Fruit fly (Drosophila melanogaster) whole organism, embryonic: ENCODE measurements around the gene CG11790.

Experiments used
- Abd-B ChIP-seq: fragments of 200-800 bp; sonication (Bioruptor generic); optimal IDR thresholded peaks from 2 replicates; lab custom pipeline; 2018; ENCODE audit warnings: missing biosample characterization, mild to moderate bottlenecking, missing genetic modification characterization, moderate library complexity
- Adf1 ChIP-seq: fragments of 200-800 bp; sonication (Bioruptor generic); IDR thresholded peaks from 2 replicates; pipeline ENCODE4 v1.3.6; 2022; ENCODE audit warnings: missing biosample characterization, missing genetic modification characterization
- Bdp1 ChIP-seq: fragments of 200-800 bp; sonication (Bioruptor generic); optimal IDR thresholded peaks from 3 replicates; lab custom pipeline; 2016; ENCODE audit warnings: missing biosample characterization, missing genetic modification characterization
- BtbVII ChIP-seq: fragments of 200-800 bp; sonication (Bioruptor generic); optimal IDR thresholded peaks from 3 replicates; lab custom pipeline; 2017; ENCODE audit warnings: missing biosample characterization, mild to moderate bottlenecking, missing genetic modification characterization
- CG10274 ChIP-seq: fragments of 200-800 bp; sonication (Bioruptor generic); optimal IDR thresholded peaks from 3 replicates; lab custom pipeline; 2017; ENCODE audit warnings: missing biosample characterization, mild to moderate bottlenecking, missing genetic modification characterization
- CG10979 ChIP-seq: fragments of 200-800 bp; sonication (Bioruptor generic); optimal IDR thresholded peaks from 2 replicates; lab custom pipeline; 2018; ENCODE audit warnings: missing biosample characterization, mild to moderate bottlenecking, missing genetic modification characterization, moderate library complexity
- CG11723 ChIP-seq: fragments of 200-800 bp; sonication (Bioruptor generic); optimal IDR thresholded peaks from 2 replicates; lab custom pipeline; 2017; ENCODE audit warnings: missing biosample characterization, mild to moderate bottlenecking, missing genetic modification characterization
- CG13424 ChIP-seq: fragments of 200-800 bp; sonication (Bioruptor generic); optimal IDR thresholded peaks from 2 replicates; lab custom pipeline; 2019; ENCODE audit warnings: missing biosample characterization, mild to moderate bottlenecking, missing genetic modification characterization, moderate library complexity
- CG15696 ChIP-seq: fragments of 200-800 bp; sonication (Bioruptor generic); optimal IDR thresholded peaks from 2 replicates; lab custom pipeline; 2019; ENCODE audit warnings: missing biosample characterization, mild to moderate bottlenecking, missing genetic modification characterization, moderate library complexity
- CG17359 ChIP-seq: fragments of 200-800 bp; sonication (Bioruptor generic); optimal IDR thresholded peaks from 3 replicates; lab custom pipeline; 2018; ENCODE audit warnings: missing biosample characterization, mild to moderate bottlenecking, missing genetic modification characterization, moderate library complexity
- CG17385 ChIP-seq: fragments of 200-800 bp; sonication (Bioruptor generic); optimal IDR thresholded peaks from 3 replicates; lab custom pipeline; 2018; ENCODE audit warnings: missing biosample characterization, mild to moderate bottlenecking, missing genetic modification characterization
- CG2678 ChIP-seq: fragments of 200-800 bp; sonication (Bioruptor generic); optimal IDR thresholded peaks from 3 replicates; lab custom pipeline; 2019; ENCODE audit warnings: missing biosample characterization, mild to moderate bottlenecking, missing genetic modification characterization, moderate library complexity
- CG2889 ChIP-seq: fragments of 200-800 bp; sonication (Bioruptor generic); IDR thresholded peaks from 3 replicates; pipeline ENCODE4 v1.3.6; 2022; ENCODE audit warnings: missing biosample characterization, missing genetic modification characterization
- CG30020 ChIP-seq: fragments of 200-800 bp; optimal IDR thresholded peaks from 2 replicates; lab custom pipeline; 2019; ENCODE audit warnings: missing biosample characterization, mild to moderate bottlenecking, missing genetic modification characterization, moderate library complexity
- CG6854 ChIP-seq: fragments of 200-800 bp; sonication (Bioruptor generic); optimal IDR thresholded peaks from 3 replicates; lab custom pipeline; 2017; ENCODE audit warnings: missing biosample characterization, mild to moderate bottlenecking, missing genetic modification characterization
- CG8765 ChIP-seq: fragments of 200-800 bp; sonication (Bioruptor generic); IDR thresholded peaks from 2 replicates; pipeline ENCODE4 v1.3.6; 2022; ENCODE audit warnings: missing biosample characterization, missing genetic modification characterization
- CG9215 ChIP-seq: fragments of 200-800 bp; sonication (Bioruptor generic); IDR thresholded peaks from 2 replicates; pipeline ENCODE4 v1.3.6; 2022; ENCODE audit warnings: missing biosample characterization, missing genetic modification characterization
- CG9817 ChIP-seq: fragments of 200-800 bp; sonication (Bioruptor generic); optimal IDR thresholded peaks from 2 replicates; lab custom pipeline; 2018; ENCODE audit warnings: missing biosample characterization, mild to moderate bottlenecking, missing genetic modification characterization, moderate library complexity
- D19A ChIP-seq: fragments of 200-800 bp; optimal IDR thresholded peaks from 3 replicates; lab custom pipeline; 2019; ENCODE audit warnings: missing biosample characterization, mild to moderate bottlenecking, missing genetic modification characterization, moderate library complexity
- Dfd ChIP-seq, 2 experiments: fragments of >200 bp; optimal IDR thresholded peaks; 2 replicates each; lab custom pipeline; 2017; ENCODE audit warnings: missing biosample characterization in 2 of 2, missing genetic modification characterization in 2 of 2
- Dip2 ChIP-seq: fragments of 200-800 bp; sonication (Bioruptor generic); IDR thresholded peaks from 2 replicates; pipeline ENCODE4 v1.3.6; 2022; ENCODE audit warnings: missing biosample characterization, missing genetic modification characterization
- Jarid2 ChIP-seq: fragments of 200-800 bp; sonication (Bioruptor generic); optimal IDR thresholded peaks from 3 replicates; lab custom pipeline; 2017; ENCODE audit warnings: mild to moderate bottlenecking, missing biosample characterization, missing genetic modification reagents, missing genetic modification characterization
- NFAT ChIP-seq: fragments of 200-800 bp; sonication (Bioruptor generic); IDR thresholded peaks from 2 replicates; pipeline ENCODE4 v1.3.6; 2022; ENCODE audit warnings: missing biosample characterization, missing genetic modification characterization
- TFAM ChIP-seq: fragments of 200-800 bp; sonication (Bioruptor generic); optimal IDR thresholded peaks from 2 replicates; lab custom pipeline; 2017; ENCODE audit warnings: missing biosample characterization, missing genetic modification characterization, inconsistent platforms
- abd-A ChIP-seq: fragments of 200-800 bp; sonication (Bioruptor generic); optimal IDR thresholded peaks from 3 replicates; lab custom pipeline; 2019; ENCODE audit warnings: missing biosample characterization, mild to moderate bottlenecking, missing genetic modification characterization, moderate library complexity
- amos ChIP-seq: fragments of 200-800 bp; sonication (Bioruptor generic); IDR thresholded peaks from 2 replicates; pipeline ENCODE4 v1.3.6; 2022; ENCODE audit warnings: missing biosample characterization, missing genetic modification characterization; ENCODE audit not compliant: partially characterized antibody
- br ChIP-seq: fragments of >200 bp; optimal IDR thresholded peaks from 2 replicates; lab custom pipeline; 2017
- ci ChIP-seq: fragments of 200-800 bp; sonication (Bioruptor generic); IDR thresholded peaks from 3 replicates; pipeline ENCODE4 v1.3.6; 2022; ENCODE audit warnings: missing biosample characterization, missing genetic modification characterization
- crp ChIP-seq, 2 experiments: fragments of 200-800 bp; sonication (Bioruptor generic); optimal IDR thresholded peaks; 2 replicates in 1 of 2; 3 replicates in 1 of 2; lab custom pipeline; 2017; ENCODE audit warnings: missing biosample characterization in 2 of 2, missing genetic modification characterization in 2 of 2, mild to moderate bottlenecking in 1 of 2, moderate library complexity in 1 of 2
- dan ChIP-seq: fragments of 200-800 bp; sonication (Bioruptor generic); IDR thresholded peaks from 2 replicates; pipeline ENCODE4 v1.3.6; 2022; ENCODE audit warnings: missing biosample characterization, missing genetic modification characterization
- dimm ChIP-seq: fragments of 200-800 bp; sonication (Bioruptor generic); IDR thresholded peaks from 2 replicates; pipeline ENCODE4 v1.3.6; 2022; ENCODE audit warnings: missing biosample characterization, missing genetic modification characterization
- exex ChIP-seq: fragments of 200-800 bp; sonication (Bioruptor generic); optimal IDR thresholded peaks from 4 replicates; lab custom pipeline; 2018; ENCODE audit warnings: missing biosample characterization, mild to moderate bottlenecking, missing genetic modification characterization, moderate library complexity
- gfzf ChIP-seq: fragments of 200-800 bp; sonication (Bioruptor generic); optimal IDR thresholded peaks from 2 replicates; lab custom pipeline; 2016; ENCODE audit warnings: missing biosample characterization, mild to moderate bottlenecking, missing genetic modification characterization, moderate library complexity
- gro ChIP-seq: fragments of 200-800 bp; sonication (Bioruptor generic); optimal IDR thresholded peaks from 2 replicates; lab custom pipeline; 2016; ENCODE audit warnings: missing biosample characterization, missing genetic modification characterization
- lilli ChIP-seq: fragments of 200-800 bp; sonication (Bioruptor generic); optimal IDR thresholded peaks from 3 replicates; lab custom pipeline; 2016; ENCODE audit warnings: missing biosample characterization, missing genetic modification characterization
- mirr ChIP-seq: fragments of 200-800 bp; sonication (Bioruptor generic); optimal IDR thresholded peaks from 3 replicates; lab custom pipeline; 2018; ENCODE audit warnings: missing biosample characterization, mild to moderate bottlenecking, missing genetic modification characterization
- pb ChIP-seq: fragments of 200-800 bp; sonication (Bioruptor generic); optimal IDR thresholded peaks from 3 replicates; lab custom pipeline; 2016; ENCODE audit warnings: missing biosample characterization, missing genetic modification characterization
- pho ChIP-seq: fragments of 200-800 bp; sonication (Bioruptor generic); optimal IDR thresholded peaks from 2 replicates; lab custom pipeline; 2016; ENCODE audit warnings: missing biosample characterization, missing genetic modification characterization
- slou ChIP-seq: fragments of 200-800 bp; sonication (Bioruptor generic); optimal IDR thresholded peaks from 3 replicates; lab custom pipeline; 2016; ENCODE audit warnings: missing biosample characterization, missing genetic modification characterization
- so ChIP-seq: fragments of 200-800 bp; sonication (Bioruptor generic); IDR thresholded peaks from 3 replicates; pipeline ENCODE4 v1.3.6; 2022; ENCODE audit warnings: missing biosample characterization, missing genetic modification characterization
- sug ChIP-seq: fragments of 200-800 bp; optimal IDR thresholded peaks from 2 replicates; lab custom pipeline; 2019; ENCODE audit warnings: missing biosample characterization, mild to moderate bottlenecking, missing genetic modification characterization, moderate library complexity
- trem ChIP-seq: fragments of 200-800 bp; optimal IDR thresholded peaks from 3 replicates; lab custom pipeline; 2019; ENCODE audit warnings: missing biosample characterization, mild to moderate bottlenecking, missing genetic modification characterization, moderate library complexity

The CG11790 gene

DNA sequence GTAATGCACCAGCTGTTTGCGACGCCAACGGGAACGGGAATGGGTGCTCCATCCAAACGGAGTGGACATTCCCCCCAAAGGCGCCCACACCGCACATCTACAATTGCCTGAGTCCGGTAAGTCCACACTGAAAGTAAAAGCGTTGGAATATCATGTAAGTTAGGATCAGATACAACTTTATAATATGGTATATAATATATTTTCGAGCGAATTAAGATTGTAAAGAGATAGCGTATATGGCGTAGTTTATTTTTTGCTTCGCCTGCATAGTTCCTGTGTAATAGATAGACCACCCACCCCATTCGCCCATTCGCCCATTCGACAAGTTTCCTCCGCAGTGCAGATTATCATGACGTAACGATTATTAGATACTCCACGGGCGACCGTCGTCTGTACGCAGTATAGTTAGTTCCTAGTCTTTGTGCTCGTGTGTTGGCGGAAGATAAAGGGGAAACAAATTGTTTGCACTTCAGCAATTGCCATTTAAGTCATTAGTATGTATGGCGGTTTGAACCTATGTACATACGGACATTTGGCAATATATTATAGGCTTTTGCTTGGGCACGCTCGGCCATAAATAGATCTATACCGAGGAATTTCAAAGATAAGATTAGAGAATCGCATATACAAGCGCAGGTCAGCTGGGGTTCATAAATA, 4.1 kb downstream of the CG11790 start (continued):
- TF ChIP-seq CG2889 (no peak), Dfd (GFP tag; optimal IDR thresholded peaks at IDR 0.05; lab: Kevin White, UChicago) (no peak), CG6854 (GFP tag; lab: Kevin White, UChicago) (no peak), NFAT (GFP tag; lab: Robert Waterston, UW) (no peak), ci (GFP tag; lab: Robert Waterston, UW) (no peak; the same call in 2 of the 3 replicates), trem (tag; lab: Kevin White, UChicago) (no peak), D19A (tag; lab: Kevin White, UChicago) (no peak), TFAM (GFP tag; lab: Kevin White, UChicago) (no peak), lilli (GFP tag; lab: Kevin White, UChicago) (peak; percentile 3), CG15696 (tag; lab: Kevin White, UChicago) (no peak), pho (GFP tag; lab: Kevin White, UChicago) (peak; percentile 21), CG10274 (GFP tag; lab: Kevin White, UChicago) (no peak), dan (GFP tag; lab: Robert Waterston, UW) (no peak), CG17385 (GFP tag; lab: Kevin White, UChicago) (no peak), CG9817 (no peak), CG17359 (tag; lab: Kevin White, UChicago) (no peak), Abd-B (GFP tag; lab: Kevin White, UChicago) (no peak), dimm (no peak), Dip2 (GFP tag; lab: Robert Waterston, UW) (no peak), pb (GFP tag; lab: Kevin White, UChicago) (no peak), slou (GFP tag; lab: Kevin White, UChicago) (no peak), BtbVII (no peak), mirr (GFP tag; lab: Kevin White, UChicago) (peak; percentile 62), so (GFP tag; lab: Robert Waterston, UW) (no peak), CG11723 (no peak), br (no peak), crp (GFP tag; optimal IDR thresholded peaks at IDR 0.05; lab: Kevin White, UChicago) (no peak), CG13424 (tag; lab: Kevin White, UChicago) (no peak), gro (GFP tag; lab: Kevin White, UChicago) (no peak), Adf1 (peak; percentile 25; the same call in 1 of the 2 replicates), Bdp1 (GFP tag; lab: Kevin White, UChicago) (no peak), CG8765 (GFP tag; lab: Robert Waterston, UW) (no peak), amos (no peak), CG2678 (tag; lab: Kevin White, UChicago) (peak; percentile 5), CG9215 (no peak), Jarid2 (no peak), exex (tag; lab: Kevin White, UChicago) (peak; percentile 77), CG10979 (tag; lab: Kevin White, UChicago) (no peak), gfzf (GFP tag; lab: Kevin White, UChicago) (no peak), sug (tag; lab: Kevin White, UChicago) (peak; percentile 3), abd-A (tag; lab: Kevin White, UChicago) (no peak), CG30020 (tag; lab: Kevin White, UChicago) (no peak)
